Fruit fly (Drosophila melanogaster): ENCODE data around the gene Oatp33Ea.
A peak's percentile ranks its signal among the peaks of the same experiment; 100 is the strongest.

Gene Oatp33Ea

DNA sequence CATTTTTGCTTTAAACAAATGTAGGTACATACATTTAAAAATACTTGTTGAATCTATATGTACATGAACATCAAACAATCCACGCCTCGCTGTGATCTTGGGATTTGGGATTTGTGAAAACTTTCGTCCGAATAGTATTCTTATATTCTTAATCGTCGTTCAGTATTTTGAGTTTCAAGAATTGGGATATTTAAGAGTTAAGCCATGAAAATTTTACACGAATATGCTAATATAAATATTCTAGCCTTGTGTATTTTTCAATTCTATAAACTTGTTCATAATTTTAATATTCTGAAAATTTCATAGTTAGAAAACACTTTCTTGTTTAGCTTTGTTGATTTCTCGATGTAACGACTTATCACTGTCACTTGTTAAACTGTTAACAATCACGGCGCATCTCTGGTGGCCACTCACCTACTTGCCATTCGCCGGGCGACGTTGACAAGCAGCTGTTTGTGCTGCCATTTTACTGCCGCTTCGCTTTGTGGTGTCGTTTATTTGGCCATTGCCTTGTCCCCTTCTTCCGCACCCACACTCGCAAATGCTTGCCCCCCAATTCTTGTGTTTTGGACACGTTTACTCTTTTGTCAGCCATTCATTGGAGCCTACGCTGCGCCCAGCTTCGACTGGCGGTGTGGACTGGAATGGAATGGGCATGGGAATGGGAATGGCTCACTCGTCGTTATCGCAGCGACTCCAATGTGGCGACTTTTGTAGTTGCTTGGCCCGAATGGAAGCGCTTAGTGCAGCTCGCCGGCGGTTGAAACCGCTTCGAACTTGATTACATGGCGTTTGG is 9.6 kb downstream of the Oatp33Ea start (continued):
- TF ChIP-seq CG6854 (GFP tag; optimal IDR thresholded peaks at IDR 0.05) = no peak
- no peak for TF ChIP-seq Lim3 (GFP tag; IDR thresholded peaks at IDR 0.05)
- 0 out of 2 replicates have a peak, but pooled peaks have one; percentile 15 for TF ChIP-seq Drgx (GFP tag; IDR thresholded peaks at IDR 0.05)
- TF ChIP-seq CG31441 (GFP tag; IDR thresholded peaks at IDR 0.05) = peak; percentile 65; the same call in 1 of the 2 replicates
- no peak for TF ChIP-seq CTCF (GFP tag; optimal IDR thresholded peaks at IDR 0.05)
- no peak for TF ChIP-seq CG18764 (GFP tag; optimal IDR thresholded peaks at IDR 0.05)
- no peak for TF ChIP-seq hkb (optimal IDR thresholded peaks at IDR 0.05)
- 0 out of 2 replicates have a peak, but pooled peaks have one; percentile 24 for TF ChIP-seq hkb (GFP tag; IDR thresholded peaks at IDR 0.05)
- TF ChIP-seq Adf1 (GFP tag; IDR thresholded peaks at IDR 0.05) = 0 out of 2 replicates have a peak, but pooled peaks have one; percentile 26
- TF ChIP-seq CG17829 (tag; optimal IDR thresholded peaks at IDR 0.05) = no peak
- TF ChIP-seq CG3163 (GFP tag; optimal IDR thresholded peaks at IDR 0.05) = no peak
- TF ChIP-seq gt (GFP tag; IDR thresholded peaks at IDR 0.05) = no peak
- TF ChIP-seq CG34422 (GFP tag; IDR thresholded peaks at IDR 0.05) = peak; percentile 37; the same call in 1 of the 3 replicates
- TF ChIP-seq dysf (GFP tag; IDR thresholded peaks at IDR 0.05) = no peak
- no peak for TF ChIP-seq ase (GFP tag; IDR thresholded peaks at IDR 0.05)
- TF ChIP-seq CG11504 (tag; optimal IDR thresholded peaks at IDR 0.05) = no peak
- no peak for TF ChIP-seq bowl (GFP tag; IDR thresholded peaks at IDR 0.05)
- no peak for TF ChIP-seq CG12236 (GFP tag; optimal IDR thresholded peaks at IDR 0.05)
- no peak for TF ChIP-seq gfzf (GFP tag; optimal IDR thresholded peaks at IDR 0.05)
- peak; percentile 18; the same call in 1 of the 2 replicates for TF ChIP-seq CG14441 (GFP tag; IDR thresholded peaks at IDR 0.05)
- TF ChIP-seq chm (GFP tag; IDR thresholded peaks at IDR 0.05) = no peak
- TF ChIP-seq HmgZ (tag; optimal IDR thresholded peaks at IDR 0.05) = peak; percentile 11
- no peak for TF ChIP-seq CG30431 (GFP tag; optimal IDR thresholded peaks at IDR 0.05)
- TF ChIP-seq CG11456 (GFP tag; IDR thresholded peaks at IDR 0.05) = peak; percentile 53; the same call in 1 of the 3 replicates
- no peak for TF ChIP-seq zfh1 (GFP tag; IDR thresholded peaks at IDR 0.05)
- no peak for TF ChIP-seq CG14710 (tag; optimal IDR thresholded peaks at IDR 0.05)
- no peak for TF ChIP-seq sqz (GFP tag; optimal IDR thresholded peaks at IDR 0.05)
- peak; percentile 74 for TF ChIP-seq CG12155 (GFP tag; optimal IDR thresholded peaks at IDR 0.05)
- TF ChIP-seq nom (GFP tag; optimal IDR thresholded peaks at IDR 0.05) = no peak
- no peak for TF ChIP-seq CG7271 (tag; optimal IDR thresholded peaks at IDR 0.05)
- TF ChIP-seq GATAe (GFP tag; conservative IDR thresholded peaks at IDR 0.05) = no peak
- TF ChIP-seq CG6683 (GFP tag; optimal IDR thresholded peaks at IDR 0.05) = no peak
- no peak for TF ChIP-seq CG17568 (GFP tag; optimal IDR thresholded peaks at IDR 0.05)
- TF ChIP-seq CG2202 (tag; optimal IDR thresholded peaks at IDR 0.05) = no peak
- TF ChIP-seq phol (tag; optimal IDR thresholded peaks at IDR 0.05) = peak; percentile 88
- no peak for TF ChIP-seq zen2 (GFP tag; IDR thresholded peaks at IDR 0.05; ENCODE audit: partially characterized antibody)
- peak; percentile 10 for TF ChIP-seq stwl (tag; optimal IDR thresholded peaks at IDR 0.05)
- TF ChIP-seq lov (optimal IDR thresholded peaks at IDR 0.05) = no peak
- TF ChIP-seq lov (GFP tag; IDR thresholded peaks at IDR 0.05) = no peak
- TF ChIP-seq CG13775 (GFP tag; optimal IDR thresholded peaks at IDR 0.05) = no peak
- peak; percentile 48 for TF ChIP-seq sug (tag; optimal IDR thresholded peaks at IDR 0.05)
- no peak for TF ChIP-seq CG12744 (GFP tag; optimal IDR thresholded peaks at IDR 0.05)
- no peak for TF ChIP-seq esg (GFP tag; conservative IDR thresholded peaks at IDR 0.05)
- TF ChIP-seq Dbx (GFP tag; IDR thresholded peaks at IDR 0.05) = peak; percentile 63; the same call in 1 of the 3 replicates
- TF ChIP-seq jumu (GFP tag; optimal IDR thresholded peaks at IDR 0.05) = no peak
- no peak for TF ChIP-seq CG17328 (GFP tag; IDR thresholded peaks at IDR 0.05)
- TF ChIP-seq Usf (GFP tag; optimal IDR thresholded peaks at IDR 0.05) = no peak
- TF ChIP-seq cg (GFP tag; optimal IDR thresholded peaks at IDR 0.05) = peak; percentile 58
- TF ChIP-seq E2f2 (GFP tag; IDR thresholded peaks at IDR 0.05) = no peak
- no peak for TF ChIP-seq wek (GFP tag; optimal IDR thresholded peaks at IDR 0.05)
- TF ChIP-seq tap (tag; optimal IDR thresholded peaks at IDR 0.05) = no peak
